Worm (Caenorhabditis elegans): ENCODE data around the gene F17E9.5.

The F17E9.5 gene

ce11 chrIV:8325667-8326066 is 20.0 kb upstream of the F17E9.5 start, which contains the start of gene F35H10.3:
F35H10.3 (plus strand) TSS chrIV:8325967.
- TF ChIP-seq F26F4.8 (GFP tag; conservative IDR thresholded peaks at IDR 0.05): no peak
- TF ChIP-seq F49E8.2 (tag; optimal IDR thresholded peaks at IDR 0.05; ENCODE audit: borderline replicate concordance): no peak
- TF ChIP-seq nhr-48 (tag; optimal IDR thresholded peaks at IDR 0.05): no peak
- no peak for TF ChIP-seq egl-27 (tag; optimal IDR thresholded peaks at IDR 0.05)
- TF ChIP-seq unc-62 (GFP tag; optimal IDR thresholded peaks at IDR 0.05 in 1 of 2): no peak
- TF ChIP-seq unc-62 (tag; optimal IDR thresholded peaks at IDR 0.05): no peak
- TF ChIP-seq Y105C5A.15 (GFP tag; IDR thresholded peaks at IDR 0.05): no peak
- TF ChIP-seq R02D3.7 (tag; optimal IDR thresholded peaks at IDR 0.05): no peak
- TF ChIP-seq egl-43 (GFP tag; IDR thresholded peaks at IDR 0.05): no peak
- TF ChIP-seq ctbp-1 (GFP tag; IDR thresholded peaks at IDR 0.05): no peak
- no peak for TF ChIP-seq hif-1 (tag; optimal IDR thresholded peaks at IDR 0.05)
- no peak for TF ChIP-seq aly-2 (tag; optimal IDR thresholded peaks at IDR 0.05)
- no peak for TF ChIP-seq Y5F2A.4 (GFP tag; optimal IDR thresholded peaks at IDR 0.05)
- TF ChIP-seq ceh-32 (tag; optimal IDR thresholded peaks at IDR 0.05; ENCODE audit: poor library complexity): no peak
- no peak for TF ChIP-seq daf-19 (GFP tag; conservative IDR thresholded peaks at IDR 0.05)
- no peak for TF ChIP-seq F44E2.7 (GFP tag; IDR thresholded peaks at IDR 0.05)

- TF ChIP-seq zfp-2 (tag; optimal IDR thresholded peaks at IDR 0.05) (no peak), lim-7 (GFP tag; IDR thresholded peaks at IDR 0.05) (no peak), nhr-102 (tag; optimal IDR thresholded peaks at IDR 0.05) (no peak), nhr-41 (GFP tag; IDR thresholded peaks at IDR 0.05) (no peak), rbr-2 (tag; optimal IDR thresholded peaks at IDR 0.05) (no peak), dve-1 (tag; optimal IDR thresholded peaks at IDR 0.05; ENCODE audit: insufficient read depth) (no peak), nhr-48 (tag; optimal IDR thresholded peaks at IDR 0.05) (no peak), zip-2 (tag; optimal IDR thresholded peaks at IDR 0.05) (no peak)
Measured at ce11 chrIV:8328913-8329312, 16.7 kb upstream of the F17E9.5 start, which contains the start of gene F35H10.2. F35H10.2 (plus strand) TSS chrIV:8329213.

- no peak for TF ChIP-seq daf-8 (GFP tag; IDR thresholded peaks at IDR 0.05)
- TF ChIP-seq ceh-62 (tag; optimal IDR thresholded peaks at IDR 0.05): no peak
- TF ChIP-seq nhr-42 (GFP tag; IDR thresholded peaks at IDR 0.05): no peak
- TF ChIP-seq spr-1 (tag; optimal IDR thresholded peaks at IDR 0.05): no peak
- TF ChIP-seq mep-1 (tag; optimal IDR thresholded peaks at IDR 0.05): no peak
- no peak for TF ChIP-seq ceh-82 (tag; optimal IDR thresholded peaks at IDR 0.05)
- TF ChIP-seq hlh-30 (tag; optimal IDR thresholded peaks at IDR 0.05; ENCODE audit: insufficient read depth): no peak
- TF ChIP-seq cey-2 (tag; optimal IDR thresholded peaks at IDR 0.05; ENCODE audit: borderline replicate concordance, insufficient read depth): no peak
- no peak for TF ChIP-seq T26A8.4 (GFP tag; IDR thresholded peaks at IDR 0.05)
- TF ChIP-seq sdz-12 (GFP tag; optimal IDR thresholded peaks at IDR 0.05): no peak
Measured at ce11 chrIV:8332526-8332925, 13.1 kb upstream of the F17E9.5 start, which contains the start of gene lys-10. lys-10 (plus strand) TSS chrIV:8332826.

- TF ChIP-seq unc-62 (GFP tag; optimal IDR thresholded peaks at IDR 0.05 in 1 of 2) (peak in 1 of 2 experiments; percentile 97), unc-62 (tag; optimal IDR thresholded peaks at IDR 0.05) (no peak), jun-1 (tag; optimal IDR thresholded peaks at IDR 0.05) (no peak), daf-12 (tag; optimal IDR thresholded peaks at IDR 0.05) (no peak)
Measured at ce11 chrIV:8333034-8333433, 12.6 kb upstream of the F17E9.5 start.

- TF ChIP-seq dmd-8 (GFP tag; IDR thresholded peaks at IDR 0.05) (no peak), mdt-29 (GFP tag; IDR thresholded peaks at IDR 0.05) (no peak), lsy-2 (tag; optimal IDR thresholded peaks at IDR 0.05) (no peak), unc-130 (GFP tag; optimal IDR thresholded peaks at IDR 0.05) (no peak), nhr-77 (tag; optimal IDR thresholded peaks at IDR 0.05) (no peak), ztf-11 (tag; optimal IDR thresholded peaks at IDR 0.05) (no peak), mep-1 (tag; optimal IDR thresholded peaks at IDR 0.05) (no peak), zip-11 (GFP tag; IDR thresholded peaks at IDR 0.05) (no peak)
Measured at ce11 chrIV:8333554-8333953, 12.1 kb upstream of the F17E9.5 start.
